Fruit fly (Drosophila melanogaster) whole organism, adult: ENCODE measurements around the gene bun.
A peak's percentile ranks its signal among the peaks of the same experiment; 100 is the strongest.

Experiments
- CG11617 ChIP-seq: fragments of 200-800 bp; sonication (Bioruptor generic); optimal IDR thresholded peaks from 2 replicates; lab custom pipeline; 2017; ENCODE audit warnings: mild to moderate bottlenecking, missing biosample characterization, missing genetic modification reagents, missing genetic modification characterization
- CG12768 ChIP-seq: fragments of 200-800 bp; sonication (Bioruptor generic); optimal IDR thresholded peaks from 2 replicates; lab custom pipeline; 2017; ENCODE audit warnings: missing biosample characterization, missing genetic modification characterization, mild to moderate bottlenecking, moderate library complexity, missing genetic modification reagents
- CG14711 ChIP-seq: fragments of 200-800 bp; sonication (Bioruptor generic); optimal IDR thresholded peaks from 2 replicates; lab custom pipeline; 2018; ENCODE audit warnings: missing biosample characterization, mild to moderate bottlenecking, missing genetic modification characterization, moderate library complexity
- CG1620 ChIP-seq: fragments of 200-800 bp; sonication (Bioruptor generic); optimal IDR thresholded peaks from 2 replicates; lab custom pipeline; 2016; ENCODE audit warnings: missing biosample characterization, missing genetic modification characterization
- CG33017 ChIP-seq: fragments of 200-800 bp; sonication (Bioruptor generic); optimal IDR thresholded peaks from 2 replicates; lab custom pipeline; 2018; ENCODE audit warnings: missing biosample characterization, mild to moderate bottlenecking, missing genetic modification characterization, moderate library complexity
- CG5204 ChIP-seq: fragments of 200-800 bp; sonication (Bioruptor generic); optimal IDR thresholded peaks from 2 replicates; lab custom pipeline; 2016; ENCODE audit warnings: missing biosample characterization, missing genetic modification characterization
- CG7045 ChIP-seq: fragments of 200-800 bp; sonication (Bioruptor generic); optimal IDR thresholded peaks from 2 replicates; lab custom pipeline; 2017; ENCODE audit warnings: missing biosample characterization, mild to moderate bottlenecking, missing genetic modification characterization
- CG7101 ChIP-seq: fragments of 200-800 bp; sonication (Bioruptor generic); optimal IDR thresholded peaks from 2 replicates; lab custom pipeline; 2018; ENCODE audit warnings: missing biosample characterization, mild to moderate bottlenecking, missing genetic modification characterization, moderate library complexity
- Clk ChIP-seq: fragments of 200-800 bp; sonication (Bioruptor generic); optimal IDR thresholded peaks from 2 replicates; lab custom pipeline; 2017; ENCODE audit warnings: missing biosample characterization, missing genetic modification characterization
- Crg-1 ChIP-seq: fragments of 200-800 bp; sonication (Bioruptor generic); optimal IDR thresholded peaks from 2 replicates; lab custom pipeline; 2016; ENCODE audit warnings: missing biosample characterization, missing genetic modification characterization
- Hr96 ChIP-seq: fragments of 200-800 bp; sonication (Bioruptor generic); optimal IDR thresholded peaks from 2 replicates; lab custom pipeline; 2016; ENCODE audit warnings: missing biosample characterization, missing genetic modification characterization
- Mnt ChIP-seq: fragments of 200-800 bp; sonication (Bioruptor generic); optimal IDR thresholded peaks from 2 replicates; lab custom pipeline; 2016; ENCODE audit warnings: missing biosample characterization, mild to moderate bottlenecking, missing genetic modification characterization
- bab1 ChIP-seq: fragments of 200-800 bp; sonication (Bioruptor generic); optimal IDR thresholded peaks from 3 replicates; lab custom pipeline; 2019; ENCODE audit warnings: missing biosample characterization, mild to moderate bottlenecking, missing genetic modification characterization, moderate library complexity
- cic ChIP-seq: fragments of 200-800 bp; sonication (Bioruptor generic); optimal IDR thresholded peaks from 2 replicates; lab custom pipeline; 2017; ENCODE audit warnings: missing biosample characterization, mild to moderate bottlenecking, missing genetic modification characterization, moderate library complexity
- cnc ChIP-seq, 2 experiments: fragments of >200 bp; optimal IDR thresholded peaks; 2 replicates each; lab custom pipeline; 2017
- kay ChIP-seq: fragments of 200-800 bp; sonication (Bioruptor generic); peaks from one replicate; lab custom pipeline; 2016; ENCODE audit warnings: missing biosample characterization, missing genetic modification characterization, borderline replicate concordance
- ovo ChIP-seq: fragments of 200-800 bp; sonication (Bioruptor generic); optimal IDR thresholded peaks from 2 replicates; lab custom pipeline; 2016; ENCODE audit warnings: missing biosample characterization, missing genetic modification characterization
- pad ChIP-seq: fragments of 200-800 bp; sonication (Bioruptor generic); optimal IDR thresholded peaks from 3 replicates; lab custom pipeline; 2017; ENCODE audit warnings: missing biosample characterization, missing genetic modification characterization, mild to moderate bottlenecking, moderate library complexity, missing genetic modification reagents
- tj ChIP-seq: fragments of 200-800 bp; sonication (Bioruptor generic); optimal IDR thresholded peaks from 3 replicates; lab custom pipeline; 2017; ENCODE audit warnings: missing biosample characterization, mild to moderate bottlenecking, missing genetic modification characterization, moderate library complexity
- toe ChIP-seq: fragments of 200-800 bp; sonication (Bioruptor generic); optimal IDR thresholded peaks from 2 replicates; lab custom pipeline; 2016; ENCODE audit warnings: missing biosample characterization, missing genetic modification characterization

The bun gene

dm6 chr2L:12545335-12546025 is 931 bp downstream of the bun start:
- TF ChIP-seq CG12768 (peak; percentile 26), bab1 (GFP tag; lab: Kevin White, UChicago) (no peak)

- TF ChIP-seq CG7045 (GFP tag; lab: Kevin White, UChicago): no peak
- TF ChIP-seq toe (GFP tag; lab: Kevin White, UChicago): no peak
- no peak for TF ChIP-seq cnc (optimal IDR thresholded peaks at IDR 0.05; lab: Kevin White, UChicago)
- no peak for TF ChIP-seq Mnt (GFP tag; lab: Kevin White, UChicago)
- no peak for TF ChIP-seq CG7101
- no peak for TF ChIP-seq CG12768
- TF ChIP-seq Crg-1 (GFP tag; lab: Kevin White, UChicago): no peak
- TF ChIP-seq ovo (GFP tag; lab: Kevin White, UChicago): no peak
- no peak for TF ChIP-seq CG11617 (GFP tag; lab: Kevin White, UChicago)
- TF ChIP-seq Hr96 (GFP tag; lab: Kevin White, UChicago): no peak
- no peak for TF ChIP-seq CG14711 (tag; lab: Kevin White, UChicago)
- TF ChIP-seq bab1 (GFP tag; lab: Kevin White, UChicago): no peak
- no peak for TF ChIP-seq kay (GFP tag; lab: Kevin White, UChicago)
- no peak for TF ChIP-seq cic
- no peak for TF ChIP-seq tj (GFP tag; lab: Kevin White, UChicago)
- TF ChIP-seq CG5204 (GFP tag; lab: Kevin White, UChicago): no peak
- TF ChIP-seq CG1620 (GFP tag; lab: Kevin White, UChicago): no peak
- no peak for TF ChIP-seq pad (GFP tag; lab: Kevin White, UChicago)
Measured at dm6 chr2L:12543851-12544250, 2.6 kb downstream of the bun start.

- TF ChIP-seq ovo (GFP tag; lab: Kevin White, UChicago): no peak
- TF ChIP-seq tj (GFP tag; lab: Kevin White, UChicago): peak; percentile 70
- TF ChIP-seq Mnt (GFP tag; lab: Kevin White, UChicago): peak; percentile 48
- no peak for TF ChIP-seq kay (GFP tag; lab: Kevin White, UChicago)
- no peak for TF ChIP-seq CG5204 (GFP tag; lab: Kevin White, UChicago)
- TF ChIP-seq CG14711 (tag; lab: Kevin White, UChicago): no peak
- TF ChIP-seq CG7045 (GFP tag; lab: Kevin White, UChicago): peak; percentile 52
- TF ChIP-seq cic: peak; percentile 84
- no peak for TF ChIP-seq CG7101
- peak; percentile 22 for TF ChIP-seq CG11617 (GFP tag; lab: Kevin White, UChicago)
- no peak for TF ChIP-seq Hr96 (GFP tag; lab: Kevin White, UChicago)
- no peak for TF ChIP-seq CG33017 (tag; lab: Kevin White, UChicago)
- peak; percentile 74 for TF ChIP-seq CG12768
- peak; percentile 31 for TF ChIP-seq pad (GFP tag; lab: Kevin White, UChicago)
- TF ChIP-seq Crg-1 (GFP tag; lab: Kevin White, UChicago): no peak
- no peak for TF ChIP-seq bab1 (GFP tag; lab: Kevin White, UChicago)
- no peak for TF ChIP-seq CG1620 (GFP tag; lab: Kevin White, UChicago)
- TF ChIP-seq Clk (GFP tag; lab: Kevin White, UChicago): peak; percentile 48
- TF ChIP-seq toe (GFP tag; lab: Kevin White, UChicago): no peak
- no peak for TF ChIP-seq cnc (optimal IDR thresholded peaks at IDR 0.05; lab: Kevin White, UChicago)
Measured at dm6 chr2L:12543107-12543615, 3.2 kb downstream of the bun start.

- TF ChIP-seq CG11617 (GFP tag; lab: Kevin White, UChicago): no peak
- TF ChIP-seq CG7101: peak; percentile 33
- no peak for TF ChIP-seq cnc (optimal IDR thresholded peaks at IDR 0.05; lab: Kevin White, UChicago)
- TF ChIP-seq CG5204 (GFP tag; lab: Kevin White, UChicago): no peak
- no peak for TF ChIP-seq ovo (GFP tag; lab: Kevin White, UChicago)
- TF ChIP-seq CG1620 (GFP tag; lab: Kevin White, UChicago): no peak
- peak; percentile 34 for TF ChIP-seq bab1 (GFP tag; lab: Kevin White, UChicago)
- TF ChIP-seq CG14711 (tag; lab: Kevin White, UChicago): peak; percentile 12
- no peak for TF ChIP-seq toe (GFP tag; lab: Kevin White, UChicago)
- no peak for TF ChIP-seq cic
- TF ChIP-seq Hr96 (GFP tag; lab: Kevin White, UChicago): no peak
- TF ChIP-seq CG33017 (tag; lab: Kevin White, UChicago): no peak
- TF ChIP-seq Mnt (GFP tag; lab: Kevin White, UChicago): no peak
- no peak for TF ChIP-seq tj (GFP tag; lab: Kevin White, UChicago)
- no peak for TF ChIP-seq Crg-1 (GFP tag; lab: Kevin White, UChicago)
- TF ChIP-seq CG7045 (GFP tag; lab: Kevin White, UChicago): no peak
- no peak for TF ChIP-seq CG12768
- no peak for TF ChIP-seq pad (GFP tag; lab: Kevin White, UChicago)
- TF ChIP-seq Clk (GFP tag; lab: Kevin White, UChicago): no peak
- peak; percentile 28 for TF ChIP-seq kay (GFP tag; lab: Kevin White, UChicago)
Measured at dm6 chr2L:12542018-12542417, 4.4 kb downstream of the bun start.

dm6 chr2L:12540246-12540645 is 6.2 kb downstream of the bun start:
- TF ChIP-seq tj (GFP tag; lab: Kevin White, UChicago): no peak
- no peak for TF ChIP-seq cnc (optimal IDR thresholded peaks at IDR 0.05; lab: Kevin White, UChicago)
- no peak for TF ChIP-seq CG1620 (GFP tag; lab: Kevin White, UChicago)
- no peak for TF ChIP-seq cic
- TF ChIP-seq CG14711 (tag; lab: Kevin White, UChicago): no peak
- no peak for TF ChIP-seq Clk (GFP tag; lab: Kevin White, UChicago)
- no peak for TF ChIP-seq ovo (GFP tag; lab: Kevin White, UChicago)
- no peak for TF ChIP-seq CG5204 (GFP tag; lab: Kevin White, UChicago)
- no peak for TF ChIP-seq pad (GFP tag; lab: Kevin White, UChicago)
- no peak for TF ChIP-seq Crg-1 (GFP tag; lab: Kevin White, UChicago)
- TF ChIP-seq CG7045 (GFP tag; lab: Kevin White, UChicago): no peak
- TF ChIP-seq toe (GFP tag; lab: Kevin White, UChicago): no peak
- TF ChIP-seq kay (GFP tag; lab: Kevin White, UChicago): no peak
- TF ChIP-seq Hr96 (GFP tag; lab: Kevin White, UChicago): no peak
- no peak for TF ChIP-seq Mnt (GFP tag; lab: Kevin White, UChicago)
- no peak for TF ChIP-seq bab1 (GFP tag; lab: Kevin White, UChicago)
- no peak for TF ChIP-seq CG12768
